Fruit fly (Drosophila melanogaster): ENCODE data around the gene Hex-A.

Hex-A gene

DNA sequence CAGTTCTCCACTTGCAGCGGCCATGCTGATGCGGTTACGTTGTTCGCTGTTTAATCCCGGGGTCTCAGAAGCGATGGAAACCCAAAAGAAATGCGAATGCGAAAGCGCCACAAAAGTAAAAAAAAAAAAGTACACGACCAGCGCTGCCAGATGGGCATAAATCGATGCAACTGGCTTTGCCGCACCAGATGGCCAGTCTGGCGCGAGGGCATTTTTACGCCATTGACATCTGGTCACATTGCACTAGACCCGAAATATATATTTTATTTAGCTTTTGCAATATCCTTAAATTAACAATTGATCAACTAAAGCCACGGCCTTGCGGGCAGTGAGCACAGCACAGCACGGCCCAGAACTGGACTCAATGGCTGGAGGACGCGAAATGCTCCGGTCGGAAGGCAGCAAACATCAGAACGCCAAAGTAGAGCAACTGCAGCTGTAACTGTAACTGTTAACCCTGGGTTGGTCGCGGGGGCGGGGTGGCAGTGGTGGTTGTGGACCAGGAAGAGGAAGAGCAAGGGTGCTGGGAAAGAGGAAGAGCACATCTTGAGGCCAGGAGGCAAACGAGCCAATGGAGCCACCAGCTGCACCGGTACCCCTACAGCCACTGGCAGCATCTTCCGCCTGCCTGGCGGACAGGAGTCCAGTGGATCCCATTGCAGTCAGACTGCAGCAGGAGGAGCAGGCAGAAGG, 23.4 kb downstream of the Hex-A start, which contains the start of the genes LysRS and Hecw (continued):
- TF ChIP-seq sisA (GFP tag; IDR thresholded peaks at IDR 0.05) (no peak), row (GFP tag; IDR thresholded peaks at IDR 0.05) (0 out of 3 replicates have a peak, but pooled peaks have one; percentile 12), dysf (GFP tag; IDR thresholded peaks at IDR 0.05) (no peak), gfzf (GFP tag; optimal IDR thresholded peaks at IDR 0.05) (peak; percentile 89), ewg (GFP tag; optimal IDR thresholded peaks at IDR 0.05) (no peak), CG2202 (tag; optimal IDR thresholded peaks at IDR 0.05) (no peak), CG18476 (GFP tag; optimal IDR thresholded peaks at IDR 0.05) (no peak), CG1603 (tag; optimal IDR thresholded peaks at IDR 0.05) (no peak), CG10462 (GFP tag; optimal IDR thresholded peaks at IDR 0.05) (no peak), CG10431 (GFP tag; optimal IDR thresholded peaks at IDR 0.05) (peak; percentile 14), dan (GFP tag; IDR thresholded peaks at IDR 0.05) (no peak), CG6175 (GFP tag; IDR thresholded peaks at IDR 0.05) (no peak), lbe (GFP tag; optimal IDR thresholded peaks at IDR 0.05) (no peak), gsb (GFP tag; IDR thresholded peaks at IDR 0.05) (no peak), lilli (GFP tag; optimal IDR thresholded peaks at IDR 0.05) (peak; percentile 24), hb (GFP tag; IDR thresholded peaks at IDR 0.05; ENCODE audit: partially characterized antibody) (no peak), pzg (GFP tag; optimal IDR thresholded peaks at IDR 0.05) (peak; percentile 74), CG3407 (GFP tag; optimal IDR thresholded peaks at IDR 0.05) (no peak), Doc2 (GFP tag; IDR thresholded peaks at IDR 0.05) (no peak), CG12659 (GFP tag; optimal IDR thresholded peaks at IDR 0.05) (peak; percentile 59), CG10147 (GFP tag; optimal IDR thresholded peaks at IDR 0.05) (no peak), CG14014 (GFP tag; IDR thresholded peaks at IDR 0.05) (no peak), CG12071 (GFP tag; optimal IDR thresholded peaks at IDR 0.05) (no peak), tgo (GFP tag; IDR thresholded peaks at IDR 0.05) (no peak), D19B (GFP tag; optimal IDR thresholded peaks at IDR 0.05) (no peak), tio (GFP tag; optimal IDR thresholded peaks at IDR 0.05) (no peak), sug (tag; optimal IDR thresholded peaks at IDR 0.05) (peak; percentile 42), HLH3B (GFP tag; IDR thresholded peaks at IDR 0.05) (no peak), CG15601 (tag; optimal IDR thresholded peaks at IDR 0.05) (peak; percentile 11), Atf6 (GFP tag; IDR thresholded peaks at IDR 0.05) (no peak), gsb-n (tag; optimal IDR thresholded peaks at IDR 0.05) (no peak), CG10274 (GFP tag; optimal IDR thresholded peaks at IDR 0.05) (no peak), PHDP (tag; optimal IDR thresholded peaks at IDR 0.05) (no peak), Dip2 (GFP tag; IDR thresholded peaks at IDR 0.05) (no peak), scrt (GFP tag; optimal IDR thresholded peaks at IDR 0.05) (no peak), CG42726 (GFP tag; IDR thresholded peaks at IDR 0.05; ENCODE audit: partially characterized antibody) (no peak), ftz-f1 (GFP tag; optimal IDR thresholded peaks at IDR 0.05) (peak; percentile 39), corto (GFP tag; optimal IDR thresholded peaks at IDR 0.05) (no peak), Sin3A (optimal IDR thresholded peaks at IDR 0.05) (peak; percentile 78), CG12236 (GFP tag; optimal IDR thresholded peaks at IDR 0.05) (no peak), CG9817 (tag; optimal IDR thresholded peaks at IDR 0.05) (no peak), ttk (GFP tag; IDR thresholded peaks at IDR 0.05) (no peak), Ets65A (GFP tag) (peak; percentile 40), CG10543 (GFP tag; optimal IDR thresholded peaks at IDR 0.05) (no peak), CG11456 (GFP tag; IDR thresholded peaks at IDR 0.05) (no peak), ash1 (GFP tag; optimal IDR thresholded peaks at IDR 0.05) (no peak), Bgb (GFP tag; IDR thresholded peaks at IDR 0.05; ENCODE audit: partially characterized antibody) (peak; percentile 40; the same call in 1 of the 2 replicates), Sry-β (GFP tag; optimal IDR thresholded peaks at IDR 0.05) (no peak), CG3726 (GFP tag; IDR thresholded peaks at IDR 0.05) (no peak), ranshi (GFP tag; IDR thresholded peaks at IDR 0.05) (no peak), fd102C (GFP tag; optimal IDR thresholded peaks at IDR 0.05) (no peak)

All from whole organism, embryonic.